Worm (Caenorhabditis elegans) whole organism, mixed stage, embryonic: ENCODE measurements around the gene F46C5.6.

ENCODE experiments used
- ces-1 ChIP-seq: fragments of 150-350 bp; optimal IDR thresholded peaks from 2 replicates; lab custom pipeline; 2014; ENCODE audit warnings: missing biosample characterization, missing genetic modification reagents, missing genetic modification characterization
- lin-13 ChIP-seq: fragments of 150-350 bp; optimal IDR thresholded peaks from 2 replicates; lab custom pipeline; 2014; ENCODE audit warnings: missing biosample characterization, missing genetic modification characterization
- mab-5 ChIP-seq: fragments of 150-350 bp; optimal IDR thresholded peaks from 2 replicates; lab custom pipeline; 2014; ENCODE audit warnings: missing biosample characterization, missing genetic modification characterization
- mep-1 ChIP-seq: fragments of 150-350 bp; optimal IDR thresholded peaks from 2 replicates; lab custom pipeline; 2017; ENCODE audit warnings: missing biosample characterization, missing genetic modification reagents, missing genetic modification characterization, inconsistent platforms
- snpc-4 ChIP-seq: fragments of 150-350 bp; optimal IDR thresholded peaks from 2 replicates; lab custom pipeline; 2014; ENCODE audit warnings: missing biosample characterization, missing genetic modification characterization
- unc-39 ChIP-seq: fragments of 150-350 bp; optimal IDR thresholded peaks from 2 replicates; lab custom pipeline; 2014; ENCODE audit warnings: missing biosample characterization, missing genetic modification characterization
- unc-62 ChIP-seq: fragments of 150-350 bp; optimal IDR thresholded peaks from 2 replicates; lab custom pipeline; 2014; ENCODE audit warnings: missing biosample characterization, missing genetic modification reagents, missing genetic modification characterization

- TF ChIP-seq ces-1 (no peak), snpc-4 (tag; lab: Kevin White, UChicago) (no peak), unc-62 (GFP tag; lab: Kevin White, UChicago) (no peak), lin-13 (tag; lab: Kevin White, UChicago) (no peak), mep-1 (no peak), mab-5 (tag; lab: Kevin White, UChicago) (no peak), unc-39 (tag; lab: Kevin White, UChicago) (no peak)
These were observed 7.8 kb upstream of the F46C5.6 start, which contains the start of gene oac-46 for ce11 chrII:8851996-8852587.
